Fruit fly (Drosophila melanogaster) whole organism, adult: ENCODE measurements around the gene CG4270.

Source experiments
- CG11617 ChIP-seq: fragments of 200-800 bp; sonication (Bioruptor generic); optimal IDR thresholded peaks from 2 replicates; lab custom pipeline; 2017; ENCODE audit warnings: mild to moderate bottlenecking, missing biosample characterization, missing genetic modification reagents, missing genetic modification characterization
- CG12768 ChIP-seq: fragments of 200-800 bp; sonication (Bioruptor generic); optimal IDR thresholded peaks from 2 replicates; lab custom pipeline; 2017; ENCODE audit warnings: missing biosample characterization, missing genetic modification characterization, mild to moderate bottlenecking, moderate library complexity, missing genetic modification reagents
- CG1620 ChIP-seq: fragments of 200-800 bp; sonication (Bioruptor generic); optimal IDR thresholded peaks from 2 replicates; lab custom pipeline; 2016; ENCODE audit warnings: missing biosample characterization, missing genetic modification characterization
- CG5204 ChIP-seq: fragments of 200-800 bp; sonication (Bioruptor generic); optimal IDR thresholded peaks from 2 replicates; lab custom pipeline; 2016; ENCODE audit warnings: missing biosample characterization, missing genetic modification characterization
- CG7101 ChIP-seq: fragments of 200-800 bp; sonication (Bioruptor generic); optimal IDR thresholded peaks from 2 replicates; lab custom pipeline; 2018; ENCODE audit warnings: missing biosample characterization, mild to moderate bottlenecking, missing genetic modification characterization, moderate library complexity
- Crg-1 ChIP-seq: fragments of 200-800 bp; sonication (Bioruptor generic); optimal IDR thresholded peaks from 2 replicates; lab custom pipeline; 2016; ENCODE audit warnings: missing biosample characterization, missing genetic modification characterization
- Mnt ChIP-seq: fragments of 200-800 bp; sonication (Bioruptor generic); optimal IDR thresholded peaks from 2 replicates; lab custom pipeline; 2016; ENCODE audit warnings: missing biosample characterization, mild to moderate bottlenecking, missing genetic modification characterization
- bab1 ChIP-seq: fragments of 200-800 bp; sonication (Bioruptor generic); optimal IDR thresholded peaks from 3 replicates; lab custom pipeline; 2019; ENCODE audit warnings: missing biosample characterization, mild to moderate bottlenecking, missing genetic modification characterization, moderate library complexity
- cic ChIP-seq: fragments of 200-800 bp; sonication (Bioruptor generic); optimal IDR thresholded peaks from 2 replicates; lab custom pipeline; 2017; ENCODE audit warnings: missing biosample characterization, mild to moderate bottlenecking, missing genetic modification characterization, moderate library complexity
- cnc ChIP-seq, 2 experiments: fragments of >200 bp; optimal IDR thresholded peaks; 2 replicates each; lab custom pipeline; 2017
- tj ChIP-seq: fragments of 200-800 bp; sonication (Bioruptor generic); optimal IDR thresholded peaks from 3 replicates; lab custom pipeline; 2017; ENCODE audit warnings: missing biosample characterization, mild to moderate bottlenecking, missing genetic modification characterization, moderate library complexity

dm6 chr2L:2254950-2255349 lies 8.3 kb upstream of the CG4270 start, which contains the start of gene Send1:
- TF ChIP-seq CG5204 (no peak), tj (GFP tag; lab: Kevin White, UChicago) (no peak), cnc (optimal IDR thresholded peaks at IDR 0.05; lab: Kevin White, UChicago) (no peak), CG1620 (GFP tag; lab: Kevin White, UChicago) (no peak), CG11617 (GFP tag; lab: Kevin White, UChicago) (no peak), Mnt (no peak), cic (GFP tag; lab: Kevin White, UChicago) (no peak), bab1 (GFP tag; lab: Kevin White, UChicago) (no peak), CG7101 (tag; lab: Kevin White, UChicago) (no peak), Crg-1 (no peak), CG12768 (GFP tag; lab: Kevin White, UChicago) (no peak)
